Fruit fly (Drosophila melanogaster) whole organism, embryonic: Measurements from ENCODE around the gene CG5510.

Experiments used
- Ada2b ChIP-seq: fragments of 200-800 bp; sonication (Bioruptor generic); IDR thresholded peaks from 2 replicates; pipeline ENCODE4 v1.3.6; 2022; ENCODE audit warnings: missing biosample characterization, missing genetic modification characterization
- Aef1 ChIP-seq: fragments of 200-800 bp; sonication (Bioruptor generic); IDR thresholded peaks from 3 replicates; pipeline ENCODE4 v1.3.6; 2022; ENCODE audit warnings: missing biosample characterization, missing genetic modification characterization
- Antp ChIP-seq: fragments of 200-800 bp; sonication (Bioruptor generic); optimal IDR thresholded peaks from 3 replicates; lab custom pipeline; 2016; ENCODE audit warnings: missing biosample characterization, missing genetic modification characterization
- B-H2 ChIP-seq: fragments of 200-800 bp; sonication (Bioruptor generic); optimal IDR thresholded peaks from 2 replicates; lab custom pipeline; 2018; ENCODE audit warnings: missing biosample characterization, mild to moderate bottlenecking, missing genetic modification characterization
- CG10543 ChIP-seq: fragments of 200-800 bp; sonication (Bioruptor generic); optimal IDR thresholded peaks from 3 replicates; lab custom pipeline; 2017; ENCODE audit warnings: missing biosample characterization, mild to moderate bottlenecking, missing genetic modification characterization, moderate library complexity
- CG11723 ChIP-seq: fragments of 200-800 bp; sonication (Bioruptor generic); optimal IDR thresholded peaks from 2 replicates; lab custom pipeline; 2017; ENCODE audit warnings: missing biosample characterization, mild to moderate bottlenecking, missing genetic modification characterization
- CG12236 ChIP-seq: fragments of 200-800 bp; sonication (Bioruptor generic); optimal IDR thresholded peaks from 2 replicates; lab custom pipeline; 2016; ENCODE audit warnings: missing biosample characterization, missing genetic modification characterization
- CG13296 ChIP-seq: fragments of 200-800 bp; sonication (Bioruptor generic); optimal IDR thresholded peaks from 3 replicates; lab custom pipeline; 2018; ENCODE audit warnings: missing biosample characterization, mild to moderate bottlenecking, missing genetic modification characterization
- CG14667 ChIP-seq: fragments of 200-800 bp; sonication (Bioruptor generic); IDR thresholded peaks from 2 replicates; pipeline ENCODE4 v1.3.6; 2022; ENCODE audit warnings: missing biosample characterization, missing genetic modification characterization
- CG15696 ChIP-seq: fragments of 200-800 bp; sonication (Bioruptor generic); optimal IDR thresholded peaks from 2 replicates; lab custom pipeline; 2019; ENCODE audit warnings: missing biosample characterization, mild to moderate bottlenecking, missing genetic modification characterization, moderate library complexity
- CG1602 ChIP-seq: fragments of 200-800 bp; sonication (Bioruptor generic); optimal IDR thresholded peaks from 3 replicates; lab custom pipeline; 2016; ENCODE audit warnings: missing biosample characterization, missing genetic modification characterization
- CG17186 ChIP-seq: fragments of 200-800 bp; sonication (Bioruptor generic); optimal IDR thresholded peaks from 3 replicates; lab custom pipeline; 2017; ENCODE audit warnings: missing biosample characterization, missing genetic modification reagents, missing genetic modification characterization
- CG17328 ChIP-seq: fragments of 200-800 bp; sonication (Bioruptor generic); IDR thresholded peaks from 2 replicates; pipeline ENCODE4 v1.3.6; 2022; ENCODE audit warnings: missing biosample characterization, missing genetic modification characterization
- CG2116 ChIP-seq: fragments of 200-800 bp; sonication (Bioruptor generic); optimal IDR thresholded peaks from 3 replicates; lab custom pipeline; 2018; ENCODE audit warnings: missing biosample characterization, mild to moderate bottlenecking, missing genetic modification characterization
- CG3065 ChIP-seq: fragments of 200-800 bp; sonication (Bioruptor generic); optimal IDR thresholded peaks from 2 replicates; lab custom pipeline; 2016; ENCODE audit warnings: missing biosample characterization, missing genetic modification characterization
- CG31441 ChIP-seq: fragments of 200-800 bp; sonication (Bioruptor generic); IDR thresholded peaks from 2 replicates; pipeline ENCODE4 v1.3.6; 2022; ENCODE audit warnings: missing biosample characterization, missing genetic modification characterization
- CG34422 ChIP-seq: fragments of 200-800 bp; sonication (Bioruptor generic); IDR thresholded peaks from 3 replicates; pipeline ENCODE4 v1.3.6; 2022; ENCODE audit warnings: missing biosample characterization, missing genetic modification characterization
- CG3838 ChIP-seq: fragments of 200-800 bp; sonication (Bioruptor generic); optimal IDR thresholded peaks from 3 replicates; lab custom pipeline; 2016; ENCODE audit warnings: missing biosample characterization, missing genetic modification characterization
- CG6765 ChIP-seq: fragments of 200-800 bp; sonication (Bioruptor generic); optimal IDR thresholded peaks from 3 replicates; lab custom pipeline; 2017; ENCODE audit warnings: missing biosample characterization, mild to moderate bottlenecking, missing genetic modification characterization
- CG7987 ChIP-seq: fragments of 200-800 bp; sonication (Bioruptor generic); optimal IDR thresholded peaks from 2 replicates; lab custom pipeline; 2018; ENCODE audit warnings: missing biosample characterization, mild to moderate bottlenecking, missing genetic modification characterization, moderate library complexity
- CG8290 ChIP-seq, 3 experiments: fragments of 200-800 bp; sonication (Bioruptor generic); optimal IDR thresholded peaks; 2 replicates each; lab custom pipeline; 2016 to 2019; ENCODE audit warnings: missing biosample characterization in 3 of 3, missing genetic modification characterization in 3 of 3, mild to moderate bottlenecking in 2 of 3, moderate library complexity in 1 of 3
- Dip3 ChIP-seq: fragments of 200-800 bp; sonication (Bioruptor generic); optimal IDR thresholded peaks from 3 replicates; lab custom pipeline; 2016; ENCODE audit warnings: missing biosample characterization, missing genetic modification characterization
- HLH4C ChIP-seq: fragments of 200-800 bp; sonication (Bioruptor generic); IDR thresholded peaks from 3 replicates; pipeline ENCODE4 v1.3.6; 2022; ENCODE audit warnings: missing biosample characterization, missing genetic modification characterization; ENCODE audit not compliant: partially characterized antibody
- Hmx ChIP-seq: fragments of 200-800 bp; sonication (Bioruptor generic); optimal IDR thresholded peaks from 2 replicates; lab custom pipeline; 2016; ENCODE audit warnings: missing biosample characterization, missing genetic modification characterization
- Kr ChIP-seq: fragments of 200-800 bp; sonication (Bioruptor generic); optimal IDR thresholded peaks from 2 replicates; lab custom pipeline; 2017; ENCODE audit warnings: missing biosample characterization, mild to moderate bottlenecking, missing genetic modification characterization
- Six4 ChIP-seq: fragments of 200-800 bp; sonication (Bioruptor generic); optimal IDR thresholded peaks from 2 replicates; lab custom pipeline; 2016; ENCODE audit warnings: missing biosample characterization, missing genetic modification characterization
- ac ChIP-seq: fragments of 200-800 bp; sonication (Bioruptor generic); optimal IDR thresholded peaks from 3 replicates; lab custom pipeline; 2017; ENCODE audit warnings: missing biosample characterization, mild to moderate bottlenecking, missing genetic modification characterization
- bab2 ChIP-seq: fragments of 200-800 bp; sonication (Bioruptor generic); optimal IDR thresholded peaks from 2 replicates; lab custom pipeline; 2016; ENCODE audit warnings: missing biosample characterization, missing genetic modification characterization
- cato ChIP-seq: fragments of 200-800 bp; sonication (Bioruptor generic); optimal IDR thresholded peaks from 2 replicates; lab custom pipeline; 2016; ENCODE audit warnings: missing biosample characterization, missing genetic modification characterization, borderline replicate concordance
- ci ChIP-seq: fragments of 200-800 bp; sonication (Bioruptor generic); IDR thresholded peaks from 3 replicates; pipeline ENCODE4 v1.3.6; 2022; ENCODE audit warnings: missing biosample characterization, missing genetic modification characterization
- dati ChIP-seq: fragments of 200-800 bp; sonication (Bioruptor generic); IDR thresholded peaks from 2 replicates; pipeline ENCODE4 v1.3.6; 2022; ENCODE audit warnings: missing biosample characterization, missing genetic modification characterization
- disco-r ChIP-seq: fragments of 200-800 bp; sonication (Bioruptor generic); optimal IDR thresholded peaks from 2 replicates; lab custom pipeline; 2016; ENCODE audit warnings: missing biosample characterization, missing genetic modification characterization
- dm ChIP-seq: fragments of 200-800 bp; sonication (Bioruptor generic); optimal IDR thresholded peaks from 3 replicates; lab custom pipeline; 2016; ENCODE audit warnings: missing biosample characterization, missing genetic modification characterization
- gfzf ChIP-seq: fragments of 200-800 bp; sonication (Bioruptor generic); optimal IDR thresholded peaks from 2 replicates; lab custom pipeline; 2016; ENCODE audit warnings: missing biosample characterization, mild to moderate bottlenecking, missing genetic modification characterization, moderate library complexity
- gro ChIP-seq: fragments of 200-800 bp; sonication (Bioruptor generic); optimal IDR thresholded peaks from 2 replicates; lab custom pipeline; 2016; ENCODE audit warnings: missing biosample characterization, missing genetic modification characterization
- lbe ChIP-seq: fragments of 200-800 bp; sonication (Bioruptor generic); optimal IDR thresholded peaks from 2 replicates; lab custom pipeline; 2016; ENCODE audit warnings: missing biosample characterization, mild to moderate bottlenecking, missing genetic modification characterization
- lola ChIP-seq, 3 experiments: fragments of >200 bp in 2 of 3; fragments of 200-800 bp in 1 of 3; sonication (Bioruptor generic) in 1 of 3; optimal IDR thresholded peaks; 2 replicates each; lab custom pipeline; 2017 to 2019; ENCODE audit warnings: missing biosample characterization in 3 of 3, missing genetic modification characterization in 3 of 3, mild to moderate bottlenecking in 1 of 3, moderate library complexity in 1 of 3
- maf-S ChIP-seq: fragments of 200-800 bp; sonication (Bioruptor generic); optimal IDR thresholded peaks from 2 replicates; lab custom pipeline; 2016; ENCODE audit warnings: missing biosample characterization, missing genetic modification characterization
- pan ChIP-seq, 4 experiments: fragments of >200 bp in 3 of 4; fragments of 200-800 bp in 1 of 4; sonication (Bioruptor generic) in 1 of 4; optimal IDR thresholded peaks in 3 of 4; IDR thresholded peaks in 1 of 4; 2 replicates each; pipeline versions ENCODE4 v1.3.6 to Lab custom; 2017 to 2022; ENCODE audit warnings: missing biosample characterization in 2 of 4, missing genetic modification characterization in 2 of 4, mixed read lengths in 1 of 4
- pfk ChIP-seq: fragments of 200-800 bp; sonication (Bioruptor generic); optimal IDR thresholded peaks from 2 replicates; lab custom pipeline; 2018; ENCODE audit warnings: missing biosample characterization, mild to moderate bottlenecking, missing genetic modification characterization, moderate library complexity
- pho ChIP-seq: fragments of 200-800 bp; sonication (Bioruptor generic); optimal IDR thresholded peaks from 2 replicates; lab custom pipeline; 2016; ENCODE audit warnings: missing biosample characterization, missing genetic modification characterization
- phol ChIP-seq: fragments of 200-800 bp; sonication (Bioruptor generic); optimal IDR thresholded peaks from 3 replicates; lab custom pipeline; 2018; ENCODE audit warnings: missing biosample characterization, mild to moderate bottlenecking, missing genetic modification characterization, moderate library complexity
- row ChIP-seq: fragments of 200-800 bp; sonication (Bioruptor generic); IDR thresholded peaks from 3 replicates; pipeline ENCODE4 v1.3.6; 2022; ENCODE audit warnings: missing biosample characterization, missing genetic modification characterization
- sens-2 ChIP-seq: fragments of 200-800 bp; sonication (Bioruptor generic); IDR thresholded peaks from 2 replicates; pipeline ENCODE4 v1.3.6; 2022; ENCODE audit warnings: missing biosample characterization, missing genetic modification characterization
- slou ChIP-seq: fragments of 200-800 bp; sonication (Bioruptor generic); optimal IDR thresholded peaks from 3 replicates; lab custom pipeline; 2016; ENCODE audit warnings: missing biosample characterization, missing genetic modification characterization
- so ChIP-seq: fragments of 200-800 bp; sonication (Bioruptor generic); IDR thresholded peaks from 3 replicates; pipeline ENCODE4 v1.3.6; 2022; ENCODE audit warnings: missing biosample characterization, missing genetic modification characterization
- ttk ChIP-seq: fragments of 200-800 bp; sonication (Bioruptor generic); IDR thresholded peaks from 2 replicates; pipeline ENCODE4 v2.1.2; 2022; ENCODE audit warnings: missing biosample characterization, missing genetic modification characterization
- tx ChIP-seq: fragments of 200-800 bp; sonication (Bioruptor generic); optimal IDR thresholded peaks from 2 replicates; lab custom pipeline; 2016; ENCODE audit warnings: missing biosample characterization, missing genetic modification characterization
- wor ChIP-seq: fragments of 200-800 bp; sonication (Bioruptor generic); IDR thresholded peaks from 2 replicates; pipeline ENCODE4 v1.3.6; 2022; ENCODE audit warnings: missing biosample characterization, missing genetic modification characterization

CG5510 gene

DNA sequence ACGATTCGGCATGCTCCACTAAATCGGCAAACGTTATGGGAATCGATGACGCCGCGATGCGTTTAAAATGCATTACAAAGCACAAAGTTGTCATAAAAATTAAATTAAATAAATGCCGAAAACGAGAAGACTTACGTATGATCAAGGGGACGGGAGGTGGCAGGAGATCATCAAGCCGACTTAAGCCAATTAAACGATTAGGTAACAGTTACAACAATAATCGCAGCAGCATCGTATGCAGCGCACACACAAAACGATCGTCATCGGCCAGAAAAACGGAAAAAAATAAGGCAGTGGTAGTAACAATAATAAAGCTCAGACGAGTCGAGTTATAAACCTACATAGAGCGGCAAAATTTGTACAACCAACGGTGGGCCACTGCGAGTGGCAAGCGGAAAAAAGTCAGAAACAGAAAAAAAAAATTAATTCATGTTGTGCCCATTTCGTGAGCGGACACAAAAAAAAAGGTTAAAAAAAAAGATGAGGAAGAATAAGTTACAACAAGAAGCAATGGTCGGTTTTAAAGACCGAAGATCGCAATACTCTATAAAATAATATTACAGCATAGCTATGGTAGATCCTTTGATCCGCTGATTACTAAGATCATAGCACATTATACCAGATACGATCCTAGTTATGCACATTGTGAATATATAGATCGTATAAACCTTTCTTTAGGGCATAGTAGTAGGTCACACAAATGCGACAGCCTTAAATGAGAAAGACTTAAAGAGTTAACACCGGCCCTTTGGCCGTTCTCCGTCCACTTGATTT is 37.2 kb upstream of the CG5510 start (continued):
- peak; percentile 67 for TF ChIP-seq phol (tag; lab: Kevin White, UChicago)
- TF ChIP-seq CG7987 (GFP tag; lab: Kevin White, UChicago), result no peak
- TF ChIP-seq CG15696 (tag; lab: Kevin White, UChicago), result no peak
- TF ChIP-seq CG17186 (GFP tag; lab: Kevin White, UChicago), result no peak
- TF ChIP-seq CG3838 (GFP tag; lab: Kevin White, UChicago), result no peak
- TF ChIP-seq CG2116 (GFP tag; lab: Kevin White, UChicago), result no peak
- TF ChIP-seq Hmx (GFP tag; lab: Kevin White, UChicago), result no peak
- peak; percentile 15 for TF ChIP-seq CG13296 (GFP tag; lab: Kevin White, UChicago)
- TF ChIP-seq sens-2 (GFP tag; lab: Robert Waterston, UW), result no peak
- no peak for TF ChIP-seq Six4 (GFP tag; lab: Kevin White, UChicago)
- TF ChIP-seq Aef1 (GFP tag; lab: Robert Waterston, UW), result 0 out of 3 replicates have a peak, but pooled peaks have one; percentile 13
- TF ChIP-seq Dip3 (GFP tag; lab: Kevin White, UChicago), result no peak
- TF ChIP-seq CG11723 (GFP tag; lab: Kevin White, UChicago), result peak; percentile 16
- peak; percentile 11 for TF ChIP-seq bab2 (GFP tag; lab: Kevin White, UChicago)
- no peak for TF ChIP-seq Kr
- TF ChIP-seq gfzf, result no peak
- TF ChIP-seq row, result peak; percentile 56
- peak; percentile 65 for TF ChIP-seq CG17328 (GFP tag; lab: Robert Waterston, UW)
- peak in 1 of 3 experiments; percentile 32 for TF ChIP-seq lola (GFP tag; optimal IDR thresholded peaks at IDR 0.05; lab: Kevin White, UChicago)
- no peak for TF ChIP-seq dm (GFP tag; lab: Kevin White, UChicago)
- TF ChIP-seq wor, result peak; percentile 33; the same call in 1 of the 2 replicates
- peak; percentile 74 for TF ChIP-seq ttk (GFP tag; lab: Robert Waterston, UW)
- TF ChIP-seq CG31441 (GFP tag; lab: Robert Waterston, UW), result peak; percentile 50; the same call in 1 of the 2 replicates
- no peak for TF ChIP-seq lbe
- TF ChIP-seq CG3065 (GFP tag; lab: Kevin White, UChicago), result no peak
- peak; percentile 92 for TF ChIP-seq ci
- no peak for TF ChIP-seq tx (GFP tag; lab: Kevin White, UChicago)
- no peak for TF ChIP-seq gro (GFP tag; lab: Kevin White, UChicago)
- no peak for TF ChIP-seq CG8290 (GFP tag; optimal IDR thresholded peaks at IDR 0.05; lab: Kevin White, UChicago)
- TF ChIP-seq CG8290 (tag; optimal IDR thresholded peaks at IDR 0.05; lab: Kevin White, UChicago), result peak in 1 of 2 experiments; percentile 65
- TF ChIP-seq Ada2b, result peak; percentile 54; the same call in 1 of the 2 replicates
- no peak for TF ChIP-seq Antp
- TF ChIP-seq dati (GFP tag; lab: Robert Waterston, UW), result peak; percentile 58; the same call in 1 of the 2 replicates
- no peak for TF ChIP-seq slou (GFP tag; lab: Kevin White, UChicago)
- TF ChIP-seq so (GFP tag; lab: Robert Waterston, UW), result no peak
- TF ChIP-seq pan (optimal IDR thresholded peaks at IDR 0.05; lab: Kevin White, UChicago), result no peak
- TF ChIP-seq pan (GFP tag; optimal IDR thresholded peaks at IDR 0.05 in 1 of 2, IDR thresholded peaks at IDR 0.05 in 1 of 2), result peak in 1 of 2 experiments; percentile 51
- TF ChIP-seq CG10543 (GFP tag; lab: Kevin White, UChicago), result no peak
- TF ChIP-seq CG34422, result peak; percentile 25; the same call in 1 of the 3 replicates
- TF ChIP-seq pho (GFP tag; lab: Kevin White, UChicago), result no peak
- TF ChIP-seq CG12236 (GFP tag; lab: Kevin White, UChicago), result peak; percentile 7
- TF ChIP-seq CG6765 (GFP tag; lab: Kevin White, UChicago), result no peak
- TF ChIP-seq HLH4C (GFP tag; lab: Robert Waterston, UW), result no peak
- no peak for TF ChIP-seq B-H2
- no peak for TF ChIP-seq disco-r (GFP tag; lab: Kevin White, UChicago)
- no peak for TF ChIP-seq maf-S
- no peak for TF ChIP-seq CG14667
- TF ChIP-seq CG1602 (GFP tag; lab: Kevin White, UChicago), result no peak
- no peak for TF ChIP-seq pfk (GFP tag; lab: Kevin White, UChicago)
- TF ChIP-seq cato (GFP tag; lab: Kevin White, UChicago), result peak; percentile 16
- TF ChIP-seq ac (GFP tag; lab: Kevin White, UChicago), result no peak
